Worm (Caenorhabditis elegans): ENCODE results near the gene gcy-23.

DNA sequence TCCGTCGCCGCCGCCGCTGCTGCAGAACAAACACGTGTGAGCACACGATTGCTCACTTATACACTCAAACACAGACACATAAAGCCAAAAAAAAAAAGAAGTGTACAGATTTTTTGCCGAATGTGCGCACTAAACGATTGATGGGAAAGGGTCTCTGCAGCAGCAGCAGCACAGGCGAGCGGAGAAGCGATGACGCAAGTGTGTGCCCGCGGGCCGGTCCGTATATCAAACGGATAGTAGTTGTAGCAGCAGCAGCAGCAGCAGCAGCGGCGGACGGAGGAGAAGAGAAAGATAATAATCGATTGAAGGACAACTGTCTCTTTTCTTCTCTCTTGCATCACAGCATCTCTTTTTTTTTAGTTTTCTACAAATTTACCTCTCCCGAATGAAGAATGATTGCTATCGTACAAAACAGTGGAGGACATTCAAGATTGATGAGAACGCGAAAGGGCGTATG lies 55.7 kb downstream of the gcy-23 start:
- TF ChIP-seq lin-26 (GFP tag; IDR thresholded peaks at IDR 0.05) (no peak), snpc-4 (GFP tag; optimal IDR thresholded peaks at IDR 0.05) (no peak), snpc-4 (tag; optimal IDR thresholded peaks at IDR 0.05) (peak in 1 of 4 experiments; percentile 5), Y53G8AR.9 (GFP tag; conservative IDR thresholded peaks at IDR 0.05) (no peak)

All from whole organism, young adult.